Worm (Caenorhabditis elegans) whole organism, L4/young adult: ENCODE data around the gene his-16.

ENCODE experiments used
- W03F9.2 ChIP-seq: fragments of 150-350 bp; optimal IDR thresholded peaks from 2 replicates; lab custom pipeline; 2014; ENCODE audit warnings: missing biosample characterization, missing genetic modification characterization
- dao-5 ChIP-seq: sonication (generic microtip); optimal IDR thresholded peaks from 2 replicates; lab custom pipeline; 2016; ENCODE audit warnings: missing genotype, missing genetic modification characterization, moderate library complexity, missing compliant biosample characterization
- him-1 ChIP-seq: sonication (generic microtip); optimal IDR thresholded peaks from 2 replicates; lab custom pipeline; 2016; ENCODE audit warnings: missing genotype, missing genetic modification reagents, missing genetic modification characterization, missing compliant biosample characterization

- TF ChIP-seq him-1 (tag; lab: Kevin White, UChicago) = no peak
- no peak for TF ChIP-seq W03F9.2
- TF ChIP-seq dao-5 (tag; lab: Kevin White, UChicago) = no peak
These were observed 4.0 kb downstream of the his-16 start for ce11 chrII:13813950-13814349.
